Worm (Caenorhabditis elegans) whole organism, L3 larva: ENCODE data around the gene Y69A2AR.24.

ENCODE experiments used
- R02D3.7 ChIP-seq: fragments of 150-350 bp; optimal IDR thresholded peaks from 2 replicates; lab custom pipeline; 2014; ENCODE audit warnings: missing biosample characterization, missing genetic modification characterization
- aly-2 ChIP-seq: fragments of 150-350 bp; optimal IDR thresholded peaks from 2 replicates; lab custom pipeline; 2014; ENCODE audit warnings: missing biosample characterization, missing genetic modification characterization
- ama-1 ChIP-seq: fragments of 150-350 bp; optimal IDR thresholded peaks from 2 replicates; lab custom pipeline; 2018
- ceh-16 ChIP-seq: sonication (generic microtip); optimal IDR thresholded peaks from 2 replicates; lab custom pipeline; 2017; ENCODE audit warnings: missing biosample characterization, missing genetic modification characterization
- ceh-28 ChIP-seq: fragments of 150-350 bp; optimal IDR thresholded peaks from 2 replicates; lab custom pipeline; 2014; ENCODE audit warnings: missing biosample characterization, missing genetic modification reagents, missing genetic modification characterization
- ceh-82 ChIP-seq: fragments of 150-350 bp; optimal IDR thresholded peaks from 2 replicates; lab custom pipeline; 2014; ENCODE audit warnings: missing biosample characterization, missing genetic modification characterization
- ceh-9 ChIP-seq: sonication (generic microtip); optimal IDR thresholded peaks from 2 replicates; lab custom pipeline; 2018; ENCODE audit warnings: missing biosample characterization, missing genetic modification characterization
- daf-12 ChIP-seq: fragments of 150-350 bp; optimal IDR thresholded peaks from 2 replicates; lab custom pipeline; 2014; ENCODE audit warnings: missing biosample characterization, missing genetic modification reagents, missing genetic modification characterization
- egl-5 ChIP-seq: fragments of 150-350 bp; optimal IDR thresholded peaks from 2 replicates; lab custom pipeline; 2017; ENCODE audit warnings: missing biosample characterization, missing genetic modification reagents, missing genetic modification characterization, inconsistent platforms
- elt-1 ChIP-seq: fragments of 150-350 bp; optimal IDR thresholded peaks from 2 replicates; lab custom pipeline; 2014; ENCODE audit warnings: missing biosample characterization, missing genetic modification characterization
- elt-2 ChIP-seq: sonication (generic microtip); optimal IDR thresholded peaks from 2 replicates; lab custom pipeline; 2016; ENCODE audit warnings: missing genetic modification reagents, mild to moderate bottlenecking, missing genetic modification characterization, missing compliant biosample characterization
- elt-3 ChIP-seq, 3 experiments: fragments of 150-350 bp in 1 of 3; sonication (generic microtip) in 2 of 3; optimal IDR thresholded peaks; 2 replicates in 2 of 3; 4 replicates in 1 of 3; lab custom pipeline; 2014 to 2017; ENCODE audit warnings: missing biosample characterization in 3 of 3, missing genetic modification characterization in 3 of 3
- eor-1 ChIP-seq, 2 experiments: fragments of 150-350 bp; optimal IDR thresholded peaks; 2 replicates each; lab custom pipeline; 2014 to 2018; ENCODE audit warnings: missing biosample characterization in 2 of 2, missing genetic modification characterization in 2 of 2
- fkh-10 ChIP-seq: sonication (generic microtip); optimal IDR thresholded peaks from 2 replicates; lab custom pipeline; 2017; ENCODE audit warnings: missing biosample characterization, missing genetic modification reagents, missing genetic modification characterization
- fkh-2 ChIP-seq: fragments of 150-350 bp; optimal IDR thresholded peaks from 2 replicates; lab custom pipeline; 2014; ENCODE audit warnings: missing biosample characterization, missing genetic modification reagents, missing genetic modification characterization
- fos-1 ChIP-seq: fragments of 150-350 bp; optimal IDR thresholded peaks from 2 replicates; lab custom pipeline; 2014; ENCODE audit warnings: missing biosample characterization, missing genetic modification characterization
- hmg-11 ChIP-seq: sonication (generic microtip); optimal IDR thresholded peaks from 2 replicates; lab custom pipeline; 2016; ENCODE audit warnings: missing genetic modification characterization, missing compliant biosample characterization
- jun-1 ChIP-seq: fragments of 150-350 bp; optimal IDR thresholded peaks from 2 replicates; lab custom pipeline; 2014; ENCODE audit warnings: missing biosample characterization, missing genetic modification reagents, missing genetic modification characterization
- lin-15B ChIP-seq: fragments of 150-350 bp; optimal IDR thresholded peaks from 2 replicates; lab custom pipeline; 2014; ENCODE audit warnings: missing biosample characterization, missing genetic modification characterization
- lin-39 ChIP-seq: fragments of 150-350 bp; optimal IDR thresholded peaks from 2 replicates; lab custom pipeline; 2018; ENCODE audit warnings: missing biosample characterization, missing genetic modification reagents, missing genetic modification characterization
- lsy-12 ChIP-seq: sonication (generic microtip); optimal IDR thresholded peaks from 2 replicates; lab custom pipeline; 2016; ENCODE audit warnings: mild to moderate bottlenecking, missing genetic modification characterization, missing compliant biosample characterization
- mdl-1 ChIP-seq: fragments of 150-350 bp; optimal IDR thresholded peaks from 2 replicates; lab custom pipeline; 2014; ENCODE audit warnings: missing biosample characterization, missing genetic modification characterization
- mml-1 ChIP-seq: fragments of 150-350 bp; sonication (generic microtip); optimal IDR thresholded peaks from 3 replicates; lab custom pipeline; 2014; ENCODE audit warnings: missing biosample characterization, missing genetic modification characterization
- nfya-1 ChIP-seq: sonication (generic microtip); optimal IDR thresholded peaks from 2 replicates; lab custom pipeline; 2017; ENCODE audit warnings: missing genetic modification characterization, mild to moderate bottlenecking, missing compliant biosample characterization, antibody characterized with exemption, moderate library complexity; ENCODE audit not compliant: insufficient read depth
- nhr-11 ChIP-seq: fragments of 150-350 bp; optimal IDR thresholded peaks from 2 replicates; lab custom pipeline; 2014; ENCODE audit warnings: missing biosample characterization, missing genetic modification characterization
- nhr-12 ChIP-seq: fragments of 150-350 bp; optimal IDR thresholded peaks from 2 replicates; lab custom pipeline; 2014; ENCODE audit warnings: missing biosample characterization, missing genetic modification characterization
- nhr-23 ChIP-seq: fragments of 150-350 bp; optimal IDR thresholded peaks from 2 replicates; lab custom pipeline; 2014; ENCODE audit warnings: missing biosample characterization, missing genetic modification reagents, missing genetic modification characterization
- nhr-237 ChIP-seq: fragments of 150-350 bp; optimal IDR thresholded peaks from 2 replicates; lab custom pipeline; 2014; ENCODE audit warnings: missing biosample characterization, missing genetic modification characterization
- nhr-25 ChIP-seq: sonication (generic microtip); optimal IDR thresholded peaks from 2 replicates; lab custom pipeline; 2017; ENCODE audit warnings: missing biosample characterization, missing genetic modification characterization
- nhr-28 ChIP-seq: fragments of 150-350 bp; optimal IDR thresholded peaks from 2 replicates; lab custom pipeline; 2014; ENCODE audit warnings: missing biosample characterization, missing genetic modification characterization
- nhr-43 ChIP-seq: sonication (generic microtip); optimal IDR thresholded peaks from 2 replicates; lab custom pipeline; 2016; ENCODE audit warnings: mild to moderate bottlenecking, missing genetic modification characterization, missing compliant biosample characterization; ENCODE audit not compliant: poor library complexity, severe bottlenecking
- nhr-67 ChIP-seq: fragments of 150-350 bp; optimal IDR thresholded peaks from 2 replicates; lab custom pipeline; 2014; ENCODE audit warnings: missing biosample characterization, missing genetic modification characterization
- nhr-76 ChIP-seq: fragments of 150-350 bp; sonication (generic microtip); optimal IDR thresholded peaks from 5 replicates; lab custom pipeline; 2014; ENCODE audit warnings: missing biosample characterization, missing genetic modification characterization
- nhr-77 ChIP-seq: fragments of 150-350 bp; optimal IDR thresholded peaks from 2 replicates; lab custom pipeline; 2014; ENCODE audit warnings: missing biosample characterization, missing genetic modification characterization
- pha-4 ChIP-seq: fragments of 150-350 bp; optimal IDR thresholded peaks from 2 replicates; lab custom pipeline; 2014; ENCODE audit warnings: missing biosample characterization, missing genetic modification reagents, missing genetic modification characterization
- pqm-1 ChIP-seq: fragments of 150-350 bp; optimal IDR thresholded peaks from 2 replicates; lab custom pipeline; 2017; ENCODE audit warnings: missing biosample characterization, missing genetic modification characterization, inconsistent platforms
- sea-2 ChIP-seq: fragments of 150-350 bp; sonication (generic microtip); optimal IDR thresholded peaks from 4 replicates; lab custom pipeline; 2014; ENCODE audit warnings: missing biosample characterization, missing genetic modification reagents, missing genetic modification characterization
- skn-1 ChIP-seq: fragments of 150-350 bp; optimal IDR thresholded peaks from 2 replicates; lab custom pipeline; 2014; ENCODE audit warnings: missing biosample characterization, missing genetic modification characterization
- snpc-4 ChIP-seq: fragments of 150-350 bp; optimal IDR thresholded peaks from 2 replicates; lab custom pipeline; 2014; ENCODE audit warnings: missing biosample characterization, missing genetic modification characterization
- tbx-2 ChIP-seq: sonication (generic microtip); optimal IDR thresholded peaks from 2 replicates; lab custom pipeline; 2016; ENCODE audit warnings: mild to moderate bottlenecking, missing genetic modification characterization, missing compliant biosample characterization
- unc-39 ChIP-seq: sonication (generic microtip); optimal IDR thresholded peaks from 4 replicates; lab custom pipeline; 2017; ENCODE audit warnings: missing biosample characterization, missing genetic modification characterization
- unc-62 ChIP-seq: fragments of 150-350 bp; sonication (generic microtip); optimal IDR thresholded peaks from 4 replicates; lab custom pipeline; 2014; ENCODE audit warnings: missing biosample characterization, missing genetic modification reagents, missing genetic modification characterization
- zag-1 ChIP-seq: fragments of 150-350 bp; optimal IDR thresholded peaks from 2 replicates; lab custom pipeline; 2014; ENCODE audit warnings: missing biosample characterization, missing genetic modification characterization
- ztf-11 ChIP-seq: fragments of 150-350 bp; optimal IDR thresholded peaks from 2 replicates; lab custom pipeline; 2014; ENCODE audit warnings: missing biosample characterization, missing genetic modification characterization
- ztf-4 ChIP-seq: fragments of 150-350 bp; optimal IDR thresholded peaks from 2 replicates; lab custom pipeline; 2014; ENCODE audit warnings: missing biosample characterization, missing genetic modification characterization

The Y69A2AR.24 gene

DNA sequence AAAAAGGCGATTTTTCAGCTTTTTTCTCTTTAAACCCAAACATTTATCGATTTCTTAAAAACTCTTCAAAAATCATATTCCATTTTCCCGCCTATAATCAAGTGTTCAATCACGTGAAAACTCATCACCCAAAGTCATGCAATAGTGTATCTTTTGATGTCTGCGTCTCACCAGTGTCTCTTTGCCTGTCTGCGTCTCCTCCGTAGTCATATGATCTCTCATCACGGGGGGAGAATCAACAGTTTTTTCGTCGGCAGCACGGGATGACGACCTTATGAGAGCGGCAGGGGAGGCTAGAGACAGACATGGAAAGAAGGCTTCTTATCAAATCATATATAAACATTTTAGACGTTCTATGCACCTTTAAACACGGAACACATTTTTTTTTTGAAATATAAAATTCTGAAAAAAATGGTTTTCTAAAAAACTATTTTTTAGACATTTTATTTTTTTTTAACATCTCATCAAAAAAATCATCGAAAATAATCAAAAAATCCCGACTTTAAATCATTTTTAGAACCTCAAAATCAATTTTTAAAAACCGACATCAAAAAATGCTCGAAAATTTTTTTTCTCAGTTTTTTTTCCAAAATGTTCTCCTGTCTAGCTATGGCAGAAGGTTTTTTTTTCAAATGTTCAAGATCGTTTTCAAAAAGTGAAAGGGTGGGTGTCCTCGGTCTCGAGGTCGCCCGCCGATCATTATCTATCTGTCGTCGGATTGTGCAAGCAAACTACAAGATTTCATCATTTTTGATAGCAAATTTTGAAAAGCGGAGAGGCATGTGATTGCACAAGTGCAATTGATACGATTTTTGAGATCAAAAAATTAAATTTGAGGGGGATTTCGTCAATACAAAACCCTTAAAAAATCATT, 38.4 kb upstream of the Y69A2AR.24 start (continued):
- peak; percentile 72 for TF ChIP-seq nhr-28 (tag; lab: Kevin White, UChicago)
- no peak for TF ChIP-seq nhr-237 (tag; lab: Kevin White, UChicago)
- peak; percentile 96 for TF ChIP-seq ama-1 (lab: Kevin White, UChicago)
- peak; percentile 47 for TF ChIP-seq zag-1 (tag; lab: Kevin White, UChicago)
- TF ChIP-seq nhr-76 (tag; lab: Kevin White, UChicago) = peak; percentile 51
- no peak for TF ChIP-seq nhr-67 (tag; lab: Kevin White, UChicago)
- peak; percentile 98 for TF ChIP-seq nhr-43 (tag; lab: Kevin White, UChicago)
- peak; percentile 60 for TF ChIP-seq elt-1 (tag; lab: Kevin White, UChicago)
- TF ChIP-seq, all 47 proteins: peak for 36

DNA sequence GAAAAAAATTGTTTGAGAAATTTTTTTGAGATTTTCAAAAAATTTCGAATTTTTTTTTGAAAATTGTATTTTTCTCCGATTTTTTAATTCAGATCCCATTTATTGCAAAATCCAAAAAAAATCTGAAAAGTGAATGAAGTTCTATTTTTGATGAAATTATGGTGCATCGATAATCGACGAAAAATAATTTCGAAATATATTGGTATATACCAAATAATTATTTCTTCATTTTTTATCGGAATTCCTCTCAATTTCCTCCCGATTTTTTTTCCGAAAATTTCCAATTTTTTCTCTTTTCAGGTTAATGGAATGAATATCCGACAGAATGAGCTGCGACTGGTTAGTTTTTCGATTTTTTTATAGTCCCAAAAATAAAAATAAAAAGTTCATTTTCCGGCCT, 37.0 kb upstream of the Y69A2AR.24 start, which contains the start of gene epg-9:
Gene epg-9, plus strand, starts transcription at position 301 of the 400 bp plus-strand sequence.
- TF ChIP-seq ama-1 (lab: Kevin White, UChicago) = no peak
- TF ChIP-seq unc-62 (GFP tag; lab: Kevin White, UChicago) = no peak
- no peak for TF ChIP-seq daf-12 (tag; lab: Kevin White, UChicago)
- no peak for TF ChIP-seq fos-1
- peak; percentile 16 for TF ChIP-seq hmg-11 (tag; lab: Kevin White, UChicago)
- TF ChIP-seq lin-15B (tag; lab: Kevin White, UChicago) = no peak
- TF ChIP-seq nfya-1 (tag; lab: Kevin White, UChicago) = no peak
- no peak for TF ChIP-seq elt-2 (tag; lab: Kevin White, UChicago)

DNA sequence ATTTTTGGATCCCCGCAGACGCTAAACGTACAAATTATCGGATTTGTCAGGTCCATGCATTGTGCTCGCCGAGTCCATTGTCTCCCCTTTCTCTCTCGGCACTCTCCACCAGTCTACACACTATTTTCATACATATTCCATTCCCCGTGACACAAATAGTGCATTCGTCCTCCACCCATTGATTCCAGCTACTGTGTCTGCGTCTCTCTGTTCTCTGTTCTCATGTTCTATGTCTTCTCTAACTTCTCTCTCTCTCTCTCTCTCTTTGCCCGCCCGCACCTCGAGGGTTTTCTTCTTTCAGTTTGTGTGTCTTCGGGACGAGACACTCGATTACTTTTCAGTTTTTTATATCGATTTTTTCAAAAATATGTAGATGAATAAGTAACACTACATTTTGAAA, 35.8 kb upstream of the Y69A2AR.24 start:
- TF ChIP-seq lsy-12 (tag; lab: Kevin White, UChicago) (no peak), ceh-82 (tag; lab: Kevin White, UChicago) (peak; percentile 23), nhr-25 (tag; lab: Kevin White, UChicago) (peak; percentile 86), zag-1 (tag; lab: Kevin White, UChicago) (no peak), R02D3.7 (tag; lab: Kevin White, UChicago) (peak; percentile 51), fkh-2 (no peak), snpc-4 (tag; lab: Kevin White, UChicago) (peak; percentile 21), ztf-11 (tag; lab: Kevin White, UChicago) (no peak), egl-5 (tag; lab: Kevin White, UChicago) (peak; percentile 67), ztf-4 (tag; lab: Kevin White, UChicago) (peak; percentile 36), elt-3 (tag; optimal IDR thresholded peaks at IDR 0.05; lab: Kevin White, UChicago) (no peak), mdl-1 (tag; lab: Kevin White, UChicago) (peak; percentile 42), unc-39 (tag; lab: Kevin White, UChicago) (no peak), mml-1 (tag; lab: Kevin White, UChicago) (no peak), nhr-76 (tag; lab: Kevin White, UChicago) (no peak), ceh-9 (tag; lab: Kevin White, UChicago) (no peak), unc-62 (GFP tag; lab: Kevin White, UChicago) (peak; percentile 40), hmg-11 (tag; lab: Kevin White, UChicago) (peak; percentile 92), skn-1 (peak; percentile 27), elt-1 (tag; lab: Kevin White, UChicago) (peak; percentile 8), lin-15B (tag; lab: Kevin White, UChicago) (peak; percentile 79), fos-1 (peak; percentile 45), nhr-23 (tag; lab: Kevin White, UChicago) (peak; percentile 76), nhr-43 (tag; lab: Kevin White, UChicago) (peak; percentile 49), pqm-1 (peak; percentile 76), ceh-28 (peak; percentile 87), jun-1 (tag; lab: Kevin White, UChicago) (peak; percentile 87), fkh-10 (GFP tag; lab: Kevin White, UChicago) (peak; percentile 68), pha-4 (peak; percentile 95), tbx-2 (peak; percentile 44), nhr-77 (tag; lab: Kevin White, UChicago) (no peak), ceh-16 (tag; lab: Kevin White, UChicago) (no peak), sea-2 (GFP tag; lab: Kevin White, UChicago) (peak; percentile 18), eor-1 (tag; optimal IDR thresholded peaks at IDR 0.05; lab: Kevin White, UChicago) (no peak), nhr-28 (tag; lab: Kevin White, UChicago) (no peak), ama-1 (lab: Kevin White, UChicago) (peak; percentile 88), aly-2 (no peak), nhr-237 (tag; lab: Kevin White, UChicago) (no peak), nhr-11 (tag; lab: Kevin White, UChicago) (peak; percentile 1), nhr-12 (tag; lab: Kevin White, UChicago) (no peak), lin-39 (tag; lab: Kevin White, UChicago) (peak; percentile 64), nfya-1 (tag; lab: Kevin White, UChicago) (peak; percentile 94), elt-2 (tag; lab: Kevin White, UChicago) (peak; percentile 64)
